Worm (Caenorhabditis elegans): ENCODE results near the gene W04E12.4.

Gene W04E12.4

ce11 chrV:19724589-19724988 is 18.8 kb upstream of the W04E12.4 start:
- TF ChIP-seq drap-1 (GFP tag; optimal IDR thresholded peaks at IDR 0.05) (no peak), M03D4.4 (tag; optimal IDR thresholded peaks at IDR 0.05) (no peak), ces-1 (GFP tag; optimal IDR thresholded peaks at IDR 0.05) (peak; percentile 1), mls-2 (tag; optimal IDR thresholded peaks at IDR 0.05) (no peak), nhr-28 (tag; optimal IDR thresholded peaks at IDR 0.05) (no peak), snpc-4 (tag; optimal IDR thresholded peaks at IDR 0.05) (no peak)

- no peak for TF ChIP-seq sem-2 (GFP tag; optimal IDR thresholded peaks at IDR 0.05)
- no peak for TF ChIP-seq nhr-2 (tag; optimal IDR thresholded peaks at IDR 0.05)
- no peak for TF ChIP-seq hlh-1 (tag; optimal IDR thresholded peaks at IDR 0.05)
- TF ChIP-seq ces-1 (GFP tag; optimal IDR thresholded peaks at IDR 0.05), result no peak
- no peak for TF ChIP-seq sptf-1 (tag; optimal IDR thresholded peaks at IDR 0.05)
- TF ChIP-seq lin-13 (tag; optimal IDR thresholded peaks at IDR 0.05), result no peak
- TF ChIP-seq cnd-1 (tag; optimal IDR thresholded peaks at IDR 0.05), result no peak
- no peak for TF ChIP-seq flh-1 (GFP tag; optimal IDR thresholded peaks at IDR 0.05)
- TF ChIP-seq nhr-12 (tag; optimal IDR thresholded peaks at IDR 0.05), result no peak
Measured at ce11 chrV:19727990-19728389, 15.4 kb upstream of the W04E12.4 start.

ce11 chrV:19728731-19729130 is 14.7 kb upstream of the W04E12.4 start, which contains the start of gene Y116F11A.3:
Gene Y116F11A.3, plus strand, starts transcription at chrV:19729031.
- TF ChIP-seq nhr-28 (tag; optimal IDR thresholded peaks at IDR 0.05), result no peak
- TF ChIP-seq ham-2 (GFP tag; optimal IDR thresholded peaks at IDR 0.05), result no peak
- TF ChIP-seq unc-39 (tag; optimal IDR thresholded peaks at IDR 0.05), result no peak
- TF ChIP-seq blmp-1 (tag; optimal IDR thresholded peaks at IDR 0.05), result no peak
- no peak for TF ChIP-seq pha-4 (tag; optimal IDR thresholded peaks at IDR 0.05)
- no peak for TF ChIP-seq sem-2 (GFP tag; optimal IDR thresholded peaks at IDR 0.05)
- no peak for TF ChIP-seq nhr-76 (tag; optimal IDR thresholded peaks at IDR 0.05)
- no peak for TF ChIP-seq lsy-2 (tag; optimal IDR thresholded peaks at IDR 0.05)
- no peak for TF ChIP-seq drap-1 (GFP tag; optimal IDR thresholded peaks at IDR 0.05)
- TF ChIP-seq bed-3 (GFP tag; optimal IDR thresholded peaks at IDR 0.05), result no peak
- no peak for TF ChIP-seq tbx-8 (GFP tag; optimal IDR thresholded peaks at IDR 0.05)
- no peak for TF ChIP-seq ceh-83 (GFP tag; optimal IDR thresholded peaks at IDR 0.05)
- TF ChIP-seq hlh-1 (tag; optimal IDR thresholded peaks at IDR 0.05), result no peak
- TF ChIP-seq ces-1 (GFP tag; optimal IDR thresholded peaks at IDR 0.05), result no peak
- TF ChIP-seq unc-120 (tag; optimal IDR thresholded peaks at IDR 0.05; ENCODE audit: poor library complexity, severe bottlenecking), result no peak

ce11 chrV:19730280-19730679 is 13.1 kb upstream of the W04E12.4 start, which contains the start of gene Y116F11A.1:
Gene Y116F11A.1, plus strand, starts transcription at chrV:19730580.
- TF ChIP-seq lsy-2 (tag; optimal IDR thresholded peaks at IDR 0.05) (no peak), sem-2 (GFP tag; optimal IDR thresholded peaks at IDR 0.05) (no peak), blmp-1 (tag; optimal IDR thresholded peaks at IDR 0.05) (no peak), pha-4 (tag; optimal IDR thresholded peaks at IDR 0.05) (no peak), nhr-76 (tag; optimal IDR thresholded peaks at IDR 0.05) (no peak), ces-1 (GFP tag; optimal IDR thresholded peaks at IDR 0.05) (no peak), lin-13 (tag; optimal IDR thresholded peaks at IDR 0.05) (no peak)

- TF ChIP-seq unc-120 (tag; optimal IDR thresholded peaks at IDR 0.05; ENCODE audit: poor library complexity, severe bottlenecking), result no peak
Measured at ce11 chrV:19733728-19734127, 9.7 kb upstream of the W04E12.4 start.

ce11 chrV:19737458-19737857 is 5.9 kb upstream of the W04E12.4 start, which contains the start of gene W04E12.7:
Gene W04E12.7, minus strand, starts transcription at chrV:19737558.
- TF ChIP-seq unc-62 (GFP tag; optimal IDR thresholded peaks at IDR 0.05) (no peak), nhr-28 (tag; optimal IDR thresholded peaks at IDR 0.05) (no peak), mab-5 (tag; optimal IDR thresholded peaks at IDR 0.05) (no peak), sptf-1 (tag; optimal IDR thresholded peaks at IDR 0.05) (no peak), nhr-2 (tag; optimal IDR thresholded peaks at IDR 0.05) (no peak), pha-4 (tag; optimal IDR thresholded peaks at IDR 0.05) (no peak), ces-1 (GFP tag; optimal IDR thresholded peaks at IDR 0.05) (no peak), mep-1 (tag; optimal IDR thresholded peaks at IDR 0.05) (no peak), elt-1 (tag; optimal IDR thresholded peaks at IDR 0.05; ENCODE audit: borderline replicate concordance, insufficient read depth) (no peak), lsy-2 (tag; optimal IDR thresholded peaks at IDR 0.05) (no peak), tbx-8 (GFP tag; optimal IDR thresholded peaks at IDR 0.05) (no peak), lin-32 (GFP tag; optimal IDR thresholded peaks at IDR 0.05) (no peak), unc-39 (tag; optimal IDR thresholded peaks at IDR 0.05) (no peak)
